Fruit fly (Drosophila melanogaster) whole organism, embryonic: Measurements from ENCODE around the gene alpha-Man-Ia.

ENCODE experiments used
- Asciz ChIP-seq: fragments of 200-800 bp; sonication (Bioruptor generic); optimal IDR thresholded peaks from 2 replicates; lab custom pipeline; 2017; ENCODE audit warnings: missing biosample characterization, mild to moderate bottlenecking, missing genetic modification characterization, missing genetic modification reagents
- B-H1 ChIP-seq: fragments of 200-800 bp; sonication (Bioruptor generic); IDR thresholded peaks from 3 replicates; pipeline ENCODE4 v1.3.6; 2022; ENCODE audit warnings: missing biosample characterization, missing genetic modification characterization
- BEAF-32 ChIP-seq: fragments of 200-800 bp; sonication (Bioruptor generic); optimal IDR thresholded peaks from 3 replicates; lab custom pipeline; 2017; ENCODE audit warnings: missing biosample characterization, missing genetic modification characterization, mild to moderate bottlenecking, moderate library complexity, missing genetic modification reagents
- CG11695 ChIP-seq: fragments of 200-800 bp; sonication (Bioruptor generic); IDR thresholded peaks from 3 replicates; pipeline ENCODE4 v1.3.6; 2022; ENCODE audit warnings: missing biosample characterization, missing genetic modification characterization
- CG13287 ChIP-seq: fragments of 200-800 bp; sonication (Bioruptor generic); IDR thresholded peaks from 2 replicates; pipeline ENCODE4 v1.3.6; 2022; ENCODE audit warnings: missing biosample characterization, missing genetic modification characterization; ENCODE audit not compliant: partially characterized antibody
- CG13894 ChIP-seq: fragments of 200-800 bp; sonication (Bioruptor generic); optimal IDR thresholded peaks from 3 replicates; lab custom pipeline; 2018; ENCODE audit warnings: missing biosample characterization, mild to moderate bottlenecking, missing genetic modification characterization, moderate library complexity
- CG16813 ChIP-seq: fragments of 200-800 bp; sonication (Bioruptor generic); IDR thresholded peaks from 3 replicates; pipeline ENCODE4 v1.3.6; 2022; ENCODE audit warnings: missing biosample characterization, missing genetic modification characterization; ENCODE audit not compliant: partially characterized antibody
- CG17829 ChIP-seq: fragments of 200-800 bp; optimal IDR thresholded peaks from 2 replicates; lab custom pipeline; 2019; ENCODE audit warnings: missing biosample characterization, mild to moderate bottlenecking, missing genetic modification characterization, moderate library complexity
- CG17912 ChIP-seq: fragments of 200-800 bp; sonication (Bioruptor generic); optimal IDR thresholded peaks from 2 replicates; lab custom pipeline; 2018; ENCODE audit warnings: missing biosample characterization, mild to moderate bottlenecking, missing genetic modification characterization
- CG2202 ChIP-seq: fragments of 200-800 bp; sonication (Bioruptor generic); optimal IDR thresholded peaks from 2 replicates; lab custom pipeline; 2018; ENCODE audit warnings: missing biosample characterization, mild to moderate bottlenecking, missing genetic modification characterization
- CG33213 ChIP-seq: fragments of 200-800 bp; sonication (Bioruptor generic); optimal IDR thresholded peaks from 3 replicates; lab custom pipeline; 2016; ENCODE audit warnings: missing biosample characterization, missing genetic modification characterization
- CG33557 ChIP-seq: fragments of 200-800 bp; sonication (Bioruptor generic); optimal IDR thresholded peaks from 2 replicates; lab custom pipeline; 2019; ENCODE audit warnings: missing biosample characterization, mild to moderate bottlenecking, missing genetic modification characterization, moderate library complexity
- CG6175 ChIP-seq: fragments of 200-800 bp; sonication (Bioruptor generic); IDR thresholded peaks from 3 replicates; pipeline ENCODE4 v1.3.6; 2022; ENCODE audit warnings: missing biosample characterization, missing genetic modification characterization
- CG6272 ChIP-seq: fragments of 200-800 bp; sonication (Bioruptor generic); IDR thresholded peaks from 2 replicates; pipeline ENCODE4 v1.3.6; 2022; ENCODE audit warnings: missing biosample characterization, missing genetic modification characterization
- CG6683 ChIP-seq: fragments of 200-800 bp; sonication (Bioruptor generic); optimal IDR thresholded peaks from 2 replicates; lab custom pipeline; 2017; ENCODE audit warnings: missing biosample characterization, mild to moderate bottlenecking, missing genetic modification characterization, missing genetic modification reagents
- CG6791 ChIP-seq: fragments of 200-800 bp; sonication (Bioruptor generic); IDR thresholded peaks from 3 replicates; pipeline ENCODE4 v1.3.6; 2022; ENCODE audit warnings: missing biosample characterization, missing genetic modification characterization; ENCODE audit not compliant: partially characterized antibody
- CG6813 ChIP-seq: fragments of 200-800 bp; sonication (Bioruptor generic); optimal IDR thresholded peaks from 2 replicates; lab custom pipeline; 2017; ENCODE audit warnings: missing biosample characterization, missing genetic modification characterization, mild to moderate bottlenecking, moderate library complexity, missing genetic modification reagents
- Dbx ChIP-seq: fragments of 200-800 bp; sonication (Bioruptor generic); IDR thresholded peaks from 3 replicates; pipeline ENCODE4 v1.3.6; 2022; ENCODE audit warnings: missing biosample characterization, missing genetic modification characterization
- Dip2 ChIP-seq: fragments of 200-800 bp; sonication (Bioruptor generic); IDR thresholded peaks from 2 replicates; pipeline ENCODE4 v1.3.6; 2022; ENCODE audit warnings: missing biosample characterization, missing genetic modification characterization
- E2f1 ChIP-seq: fragments of 200-800 bp; sonication (Bioruptor generic); IDR thresholded peaks from 2 replicates; pipeline ENCODE4 v1.3.6; 2022; ENCODE audit warnings: missing biosample characterization, missing genetic modification characterization
- HmgD ChIP-seq: fragments of 200-800 bp; sonication (Bioruptor generic); optimal IDR thresholded peaks from 3 replicates; lab custom pipeline; 2016; ENCODE audit warnings: missing biosample characterization, missing genetic modification characterization
- MESR4 ChIP-seq: fragments of 200-800 bp; sonication (Bioruptor generic); optimal IDR thresholded peaks from 2 replicates; lab custom pipeline; 2018; ENCODE audit warnings: missing biosample characterization, mild to moderate bottlenecking, missing genetic modification characterization, moderate library complexity
- Mes4 ChIP-seq: fragments of 200-800 bp; sonication (Bioruptor generic); optimal IDR thresholded peaks from 2 replicates; lab custom pipeline; 2016; ENCODE audit warnings: missing biosample characterization, missing genetic modification characterization
- Mrtf ChIP-seq: fragments of 200-800 bp; sonication (Bioruptor generic); IDR thresholded peaks from 3 replicates; pipeline ENCODE4 v1.3.6; 2022; ENCODE audit warnings: missing biosample characterization, missing genetic modification characterization
- Oaz ChIP-seq: fragments of 200-800 bp; sonication (Bioruptor generic); IDR thresholded peaks from 2 replicates; pipeline ENCODE4 v1.3.6; 2022; ENCODE audit warnings: missing biosample characterization, missing genetic modification characterization
- Ravus ChIP-seq: fragments of 200-800 bp; sonication (Bioruptor generic); IDR thresholded peaks from 2 replicates; pipeline ENCODE4 v1.3.6; 2022; ENCODE audit warnings: missing biosample characterization, missing genetic modification characterization
- Spps ChIP-seq: fragments of 200-800 bp; sonication (Bioruptor generic); optimal IDR thresholded peaks from 2 replicates; lab custom pipeline; 2018; ENCODE audit warnings: missing biosample characterization, mild to moderate bottlenecking, missing genetic modification characterization
- TFAM ChIP-seq: fragments of 200-800 bp; sonication (Bioruptor generic); optimal IDR thresholded peaks from 2 replicates; lab custom pipeline; 2017; ENCODE audit warnings: missing biosample characterization, missing genetic modification characterization, inconsistent platforms
- ap ChIP-seq: fragments of 200-800 bp; sonication (Bioruptor generic); IDR thresholded peaks from 2 replicates; pipeline ENCODE4 v1.3.6; 2022; ENCODE audit warnings: missing biosample characterization, missing genetic modification characterization
- ash1 ChIP-seq: fragments of 200-800 bp; sonication (Bioruptor generic); optimal IDR thresholded peaks from 2 replicates; lab custom pipeline; 2018; ENCODE audit warnings: missing biosample characterization, mild to moderate bottlenecking, missing genetic modification characterization
- btn ChIP-seq: fragments of 200-800 bp; sonication (Bioruptor generic); optimal IDR thresholded peaks from 2 replicates; lab custom pipeline; 2016; ENCODE audit warnings: missing biosample characterization, missing genetic modification characterization
- caup ChIP-seq: fragments of 200-800 bp; sonication (Bioruptor generic); optimal IDR thresholded peaks from 3 replicates; lab custom pipeline; 2017; ENCODE audit warnings: missing biosample characterization, mild to moderate bottlenecking, missing genetic modification characterization, moderate library complexity; ENCODE audit not compliant: severe bottlenecking
- dm ChIP-seq: fragments of 200-800 bp; sonication (Bioruptor generic); optimal IDR thresholded peaks from 3 replicates; lab custom pipeline; 2016; ENCODE audit warnings: missing biosample characterization, missing genetic modification characterization
- fd102C ChIP-seq: fragments of 200-800 bp; sonication (Bioruptor generic); optimal IDR thresholded peaks from 2 replicates; lab custom pipeline; 2018; ENCODE audit warnings: missing biosample characterization, mild to moderate bottlenecking, missing genetic modification characterization, moderate library complexity
- fru ChIP-seq: fragments of >200 bp; optimal IDR thresholded peaks from 2 replicates; lab custom pipeline; 2017
- grau ChIP-seq: fragments of 200-800 bp; optimal IDR thresholded peaks from 3 replicates; lab custom pipeline; 2019; ENCODE audit warnings: missing biosample characterization, mild to moderate bottlenecking, missing genetic modification characterization, moderate library complexity
- h ChIP-seq: fragments of >200 bp; optimal IDR thresholded peaks from 2 replicates; lab custom pipeline; 2017
- hbn ChIP-seq: fragments of 200-800 bp; sonication (Bioruptor generic); IDR thresholded peaks from 2 replicates; pipeline ENCODE4 v1.3.6; 2022; ENCODE audit warnings: missing biosample characterization, missing genetic modification characterization; ENCODE audit not compliant: partially characterized antibody
- nerfin-1 ChIP-seq: fragments of 200-800 bp; sonication (Bioruptor generic); optimal IDR thresholded peaks from 3 replicates; lab custom pipeline; 2019; ENCODE audit warnings: missing biosample characterization, mild to moderate bottlenecking, missing genetic modification characterization, moderate library complexity
- pan ChIP-seq, 4 experiments: fragments of >200 bp in 3 of 4; fragments of 200-800 bp in 1 of 4; sonication (Bioruptor generic) in 1 of 4; optimal IDR thresholded peaks in 3 of 4; IDR thresholded peaks in 1 of 4; 2 replicates each; pipeline versions ENCODE4 v1.3.6 to Lab custom; 2017 to 2022; ENCODE audit warnings: missing biosample characterization in 2 of 4, missing genetic modification characterization in 2 of 4, mixed read lengths in 1 of 4
- pnt ChIP-seq: fragments of 200-800 bp; sonication (Bioruptor generic); optimal IDR thresholded peaks from 3 replicates; lab custom pipeline; 2016; ENCODE audit warnings: missing biosample characterization, missing genetic modification characterization
- prd ChIP-seq, 3 experiments: fragments of >200 bp in 2 of 3; fragments of 200-800 bp in 1 of 3; sonication (Bioruptor generic) in 1 of 3; optimal IDR thresholded peaks in 2 of 3; IDR thresholded peaks in 1 of 3; 2 replicates in 2 of 3; 3 replicates in 1 of 3; pipeline versions ENCODE4 v1.3.6 to Lab custom; 2017 to 2022; ENCODE audit warnings: missing biosample characterization in 1 of 3, missing genetic modification characterization in 1 of 3
- sens ChIP-seq: fragments of 200-800 bp; sonication (Bioruptor generic); peaks from one replicate; lab custom pipeline; 2016; ENCODE audit warnings: missing biosample characterization, missing genetic modification characterization
- ttk ChIP-seq: fragments of 200-800 bp; sonication (Bioruptor generic); IDR thresholded peaks from 2 replicates; pipeline ENCODE4 v2.1.2; 2022; ENCODE audit warnings: missing biosample characterization, missing genetic modification characterization
- tup ChIP-seq: fragments of 200-800 bp; sonication (Bioruptor generic); optimal IDR thresholded peaks from 2 replicates; lab custom pipeline; 2016; ENCODE audit warnings: missing biosample characterization, mild to moderate bottlenecking, missing genetic modification characterization, moderate library complexity
- vfl ChIP-seq: fragments of 200-800 bp; sonication (Bioruptor generic); optimal IDR thresholded peaks from 2 replicates; lab custom pipeline; 2016; ENCODE audit warnings: missing biosample characterization, missing genetic modification characterization
- vnd ChIP-seq: fragments of 200-800 bp; sonication (Bioruptor generic); IDR thresholded peaks from 3 replicates; pipeline ENCODE4 v1.3.6; 2022; ENCODE audit warnings: missing biosample characterization, missing genetic modification characterization; ENCODE audit not compliant: partially characterized antibody
- wdn ChIP-seq: fragments of 200-800 bp; sonication (Bioruptor generic); IDR thresholded peaks from 2 replicates; pipeline ENCODE4 v1.3.6; 2022; ENCODE audit warnings: missing biosample characterization, missing genetic modification characterization
- zfh2 ChIP-seq: fragments of 200-800 bp; sonication (Bioruptor generic); optimal IDR thresholded peaks from 2 replicates; lab custom pipeline; 2016; ENCODE audit warnings: missing biosample characterization, missing genetic modification characterization

Gene alpha-Man-Ia

dm6 chrX:10263165-10263956 is 62.4 kb downstream of the alpha-Man-Ia start, which contains the start of gene Hk (continued):
- TF ChIP-seq CG6683 (no peak), wdn (GFP tag; lab: Robert Waterston, UW) (0 out of 2 replicates have a peak, but pooled peaks have one; percentile 24), grau (peak; percentile 55), E2f1 (GFP tag; lab: Robert Waterston, UW) (no peak), fru (lab: Kevin White, UChicago) (no peak), TFAM (no peak), CG17912 (no peak), Dip2 (no peak), HmgD (GFP tag; lab: Kevin White, UChicago) (no peak), CG6813 (GFP tag; lab: Kevin White, UChicago) (no peak), ash1 (GFP tag; lab: Kevin White, UChicago) (no peak), Mes4 (GFP tag; lab: Kevin White, UChicago) (no peak), pnt (GFP tag; lab: Kevin White, UChicago) (peak; percentile 3), prd (optimal IDR thresholded peaks at IDR 0.05; lab: Kevin White, UChicago) (no peak), prd (GFP tag; IDR thresholded peaks at IDR 0.05; lab: Robert Waterston, UW) (peak; percentile 48; the same call in 2 of the 3 replicates), h (no peak), Oaz (no peak), CG11695 (GFP tag; lab: Robert Waterston, UW) (0 out of 3 replicates have a peak, but pooled peaks have one; percentile 8), CG2202 (tag; lab: Kevin White, UChicago) (no peak), pan (optimal IDR thresholded peaks at IDR 0.05; lab: Kevin White, UChicago) (no peak), pan (GFP tag; optimal IDR thresholded peaks at IDR 0.05 in 1 of 2, IDR thresholded peaks at IDR 0.05 in 1 of 2) (no peak), Spps (tag; lab: Kevin White, UChicago) (no peak), tup (GFP tag; lab: Kevin White, UChicago) (no peak), CG13894 (no peak), Mrtf (GFP tag; lab: Robert Waterston, UW) (no peak), Ravus (GFP tag; lab: Robert Waterston, UW) (no peak; the same call in 1 of the 2 replicates), B-H1 (no peak), btn (GFP tag; lab: Kevin White, UChicago) (no peak), CG17829 (tag; lab: Kevin White, UChicago) (no peak), MESR4 (GFP tag; lab: Kevin White, UChicago) (no peak), ap (no peak), nerfin-1 (tag; lab: Kevin White, UChicago) (no peak), Asciz (GFP tag; lab: Kevin White, UChicago) (no peak), vfl (GFP tag; lab: Kevin White, UChicago) (peak; percentile 29), hbn (GFP tag; lab: Robert Waterston, UW) (no peak), dm (GFP tag; lab: Kevin White, UChicago) (no peak), BEAF-32 (GFP tag; lab: Kevin White, UChicago) (no peak), Dbx (GFP tag; lab: Robert Waterston, UW) (no peak; the same call in 2 of the 3 replicates), fd102C (GFP tag; lab: Kevin White, UChicago) (no peak), CG6175 (GFP tag; lab: Robert Waterston, UW) (no peak), CG13287 (GFP tag; lab: Robert Waterston, UW) (no peak), ttk (GFP tag; lab: Robert Waterston, UW) (no peak), sens (GFP tag; lab: Kevin White, UChicago) (peak; percentile 80), zfh2 (GFP tag; lab: Kevin White, UChicago) (peak; percentile 71), caup (peak; percentile 5), CG6272 (no peak), vnd (GFP tag; lab: Robert Waterston, UW) (no peak), CG16813 (no peak), CG6791 (GFP tag; lab: Robert Waterston, UW) (no peak), CG33213 (GFP tag; lab: Kevin White, UChicago) (no peak), CG33557 (GFP tag; lab: Kevin White, UChicago) (no peak)
